Worm (Caenorhabditis elegans) whole organism, L3 larva: Measurements from ENCODE around the gene grl-2.

ENCODE experiments used
- ama-1 ChIP-seq: fragments of 150-350 bp; optimal IDR thresholded peaks from 2 replicates; lab custom pipeline; 2018
- fos-1 ChIP-seq: fragments of 150-350 bp; optimal IDR thresholded peaks from 2 replicates; lab custom pipeline; 2014; ENCODE audit warnings: missing biosample characterization, missing genetic modification characterization
- lin-39 ChIP-seq: fragments of 150-350 bp; optimal IDR thresholded peaks from 2 replicates; lab custom pipeline; 2018; ENCODE audit warnings: missing biosample characterization, missing genetic modification reagents, missing genetic modification characterization
- nhr-237 ChIP-seq: fragments of 150-350 bp; optimal IDR thresholded peaks from 2 replicates; lab custom pipeline; 2014; ENCODE audit warnings: missing biosample characterization, missing genetic modification characterization
- nhr-77 ChIP-seq: fragments of 150-350 bp; optimal IDR thresholded peaks from 2 replicates; lab custom pipeline; 2014; ENCODE audit warnings: missing biosample characterization, missing genetic modification characterization
- pha-4 ChIP-seq: fragments of 150-350 bp; optimal IDR thresholded peaks from 2 replicates; lab custom pipeline; 2014; ENCODE audit warnings: missing biosample characterization, missing genetic modification reagents, missing genetic modification characterization
- unc-62 ChIP-seq: fragments of 150-350 bp; sonication (generic microtip); optimal IDR thresholded peaks from 4 replicates; lab custom pipeline; 2014; ENCODE audit warnings: missing biosample characterization, missing genetic modification reagents, missing genetic modification characterization

- no peak for TF ChIP-seq fos-1 (tag; lab: Kevin White, UChicago)
- no peak for TF ChIP-seq pha-4
- TF ChIP-seq nhr-77 (tag; lab: Kevin White, UChicago) = no peak
- no peak for TF ChIP-seq nhr-237
- no peak for TF ChIP-seq lin-39 (tag; lab: Kevin White, UChicago)
- no peak for TF ChIP-seq ama-1 (lab: Kevin White, UChicago)
- TF ChIP-seq unc-62 = no peak
Measured at ce11 chrV:12974047-12974446, 29.2 kb downstream of the grl-2 start.
